Fruit fly (Drosophila melanogaster): ENCODE measurements around the gene CG31265.

- TF ChIP-seq psq (optimal IDR thresholded peaks at IDR 0.05) (no peak), h (optimal IDR thresholded peaks at IDR 0.05) (no peak), ttk (optimal IDR thresholded peaks at IDR 0.05) (no peak), Myc (optimal IDR thresholded peaks at IDR 0.05) (no peak)
Observed at dm6 chr3R:17133897-17134296, 5.9 kb downstream of the CG31265 start, which contains the start of gene CG31267.
